Comparison of ENCODE assay signal across 2 worm cellular contexts in genomic region chrX:8423633-8424032, ce11.
A peak's percentile ranks its signal among the peaks of the same experiment; 100 is the strongest.
TF ChIP-seq lines count a peak whose summit lies in the region.

Gene tth-1 (minus strand): TSS chrX:8423733.

TF ChIP-seq in whole organism, L4 larva, 104 proteins besides CTCF, POLR2A, EP300 and RAD21:
- TF ChIP-seq skn-1 (tag; optimal IDR thresholded peaks at IDR 0.05; lab: Kevin White, UChicago) (no peak), dve-1 (tag; optimal IDR thresholded peaks at IDR 0.05; lab: Kevin White, UChicago; ENCODE audit: insufficient read depth) (peak; percentile 4), mes-2 (tag; optimal IDR thresholded peaks at IDR 0.05; lab: Kevin White, UChicago; ENCODE audit: poor library complexity, severe bottlenecking) (peak; percentile 3), nhr-6 (tag; optimal IDR thresholded peaks at IDR 0.05; lab: Kevin White, UChicago) (peak; percentile 9)

TF ChIP-seq in whole organism, early embryonic, 17 proteins besides CTCF, POLR2A, EP300 and RAD21:
- TF ChIP-seq ceh-36 (tag; optimal IDR thresholded peaks at IDR 0.05; lab: Kevin White, UChicago) (no peak), tbx-11 (GFP tag; IDR thresholded peaks at IDR 0.05; lab: Robert Waterston, UW) (0 out of 2 replicates have a peak, but pooled peaks have one; percentile 18), ama-1 (optimal IDR thresholded peaks at IDR 0.05; lab: Kevin White, UChicago) (no peak), aly-1 (tag; optimal IDR thresholded peaks at IDR 0.05; lab: Kevin White, UChicago) (no peak)
